Fruit fly (Drosophila melanogaster): ENCODE measurements around the gene CG8012.

- TF ChIP-seq CG16779 (tag; optimal IDR thresholded peaks at IDR 0.05), result no peak
- TF ChIP-seq CG11294 (GFP tag; IDR thresholded peaks at IDR 0.05), result no peak
- no peak for TF ChIP-seq esn (GFP tag; optimal IDR thresholded peaks at IDR 0.05)
- TF ChIP-seq cyc (GFP tag; optimal IDR thresholded peaks at IDR 0.05), result no peak
- no peak for TF ChIP-seq pdm3 (GFP tag; optimal IDR thresholded peaks at IDR 0.05)
- TF ChIP-seq lz (GFP tag; optimal IDR thresholded peaks at IDR 0.05), result no peak
- TF ChIP-seq CG6854 (GFP tag; optimal IDR thresholded peaks at IDR 0.05), result no peak
Measured at dm6 chr3L:8165436-8165835, 49.6 kb upstream of the CG8012 start, which contains the start of gene CG13675.
